Worm (Caenorhabditis elegans) whole organism, mixed stage, embryonic: ENCODE results near the gene vap-1.

Source experiments
- elt-3 ChIP-seq: fragments of 150-350 bp; optimal IDR thresholded peaks from 2 replicates; lab custom pipeline; 2014; ENCODE audit warnings: missing biosample characterization, missing genetic modification characterization
- lin-13 ChIP-seq: fragments of 150-350 bp; optimal IDR thresholded peaks from 2 replicates; lab custom pipeline; 2014; ENCODE audit warnings: missing biosample characterization, missing genetic modification characterization
- mep-1 ChIP-seq: fragments of 150-350 bp; optimal IDR thresholded peaks from 2 replicates; lab custom pipeline; 2017; ENCODE audit warnings: missing biosample characterization, missing genetic modification reagents, missing genetic modification characterization, inconsistent platforms
- nhr-12 ChIP-seq: fragments of 150-350 bp; optimal IDR thresholded peaks from 2 replicates; lab custom pipeline; 2014; ENCODE audit warnings: missing biosample characterization, missing genetic modification characterization
- nhr-237 ChIP-seq: fragments of 150-350 bp; optimal IDR thresholded peaks from 2 replicates; lab custom pipeline; 2014; ENCODE audit warnings: missing biosample characterization, missing genetic modification characterization
- nhr-76 ChIP-seq: sonication (generic microtip); optimal IDR thresholded peaks from 2 replicates; lab custom pipeline; 2017; ENCODE audit warnings: missing biosample characterization, missing genetic modification characterization
- pha-4 ChIP-seq: fragments of 150-350 bp; optimal IDR thresholded peaks from 2 replicates; lab custom pipeline; 2018; ENCODE audit warnings: missing biosample characterization, missing genetic modification reagents, missing genetic modification characterization
- snpc-4 ChIP-seq: fragments of 150-350 bp; optimal IDR thresholded peaks from 2 replicates; lab custom pipeline; 2014; ENCODE audit warnings: missing biosample characterization, missing genetic modification characterization
- unc-39 ChIP-seq: fragments of 150-350 bp; optimal IDR thresholded peaks from 2 replicates; lab custom pipeline; 2014; ENCODE audit warnings: missing biosample characterization, missing genetic modification characterization
- unc-62 ChIP-seq: fragments of 150-350 bp; optimal IDR thresholded peaks from 2 replicates; lab custom pipeline; 2014; ENCODE audit warnings: missing biosample characterization, missing genetic modification reagents, missing genetic modification characterization

ce11 chrX:17422593-17422992, 26.2 kb upstream of the vap-1 start:
- TF ChIP-seq snpc-4 (tag; lab: Kevin White, UChicago) (no peak), nhr-76 (tag; lab: Kevin White, UChicago) (no peak), unc-62 (GFP tag; lab: Kevin White, UChicago) (no peak), lin-13 (tag; lab: Kevin White, UChicago) (no peak), nhr-237 (tag; lab: Kevin White, UChicago) (no peak), mep-1 (tag; lab: Kevin White, UChicago) (no peak), unc-39 (tag; lab: Kevin White, UChicago) (no peak), pha-4 (tag; lab: Kevin White, UChicago) (no peak), elt-3 (no peak), nhr-12 (no peak)
